Worm (Caenorhabditis elegans) whole organism, midembryonic: ENCODE data around the gene B0252.8.

ENCODE experiments used
- T22C8.4 ChIP-seq: fragments of 200-800 bp; sonication (Bioruptor generic); IDR thresholded peaks from 2 replicates; pipeline ENCODE4 v1.3.6; 2022; ENCODE audit warnings: missing genetic modification characterization, missing compliant biosample characterization
- cog-1 ChIP-seq: sonication (generic microtip); optimal IDR thresholded peaks from 2 replicates; lab custom pipeline; 2016; ENCODE audit warnings: missing genetic modification characterization, missing compliant biosample characterization
- flt-1 ChIP-seq: fragments of 200-800 bp; sonication (Bioruptor generic); IDR thresholded peaks from 2 replicates; pipeline ENCODE4 v1.3.6; 2022; ENCODE audit warnings: missing genetic modification characterization, missing compliant biosample characterization
- klf-2 ChIP-seq: fragments of 200-800 bp; sonication (Bioruptor generic); conservative IDR thresholded peaks from 2 replicates; pipeline ENCODE4 v1.3.6; 2022; ENCODE audit warnings: missing genetic modification reagents, missing genetic modification characterization, missing compliant biosample characterization
- med-1 ChIP-seq: sonication (generic microtip); optimal IDR thresholded peaks from 2 replicates; lab custom pipeline; 2017; ENCODE audit warnings: missing genetic modification characterization, mild to moderate bottlenecking, missing compliant biosample characterization, antibody characterized with exemption, missing genetic modification reagents; ENCODE audit not compliant: insufficient read depth
- ref-1 ChIP-seq: fragments of 200-800 bp; sonication (Bioruptor generic); conservative IDR thresholded peaks from 2 replicates; pipeline ENCODE4 v1.3.6; 2022; ENCODE audit warnings: missing genetic modification reagents, missing genetic modification characterization, missing compliant biosample characterization
- tab-1 ChIP-seq: fragments of 200-800 bp; sonication (Bioruptor generic); IDR thresholded peaks from 2 replicates; pipeline ENCODE4 v1.3.6; 2022; ENCODE audit warnings: missing genetic modification characterization, missing compliant biosample characterization
- ztf-23 ChIP-seq: fragments of 200-800 bp; sonication (Bioruptor generic); IDR thresholded peaks from 2 replicates; pipeline ENCODE4 v1.3.6; 2022; ENCODE audit warnings: missing genetic modification reagents, missing genetic modification characterization, missing compliant biosample characterization
- ztf-29 ChIP-seq: fragments of 200-800 bp; sonication (Bioruptor generic); IDR thresholded peaks from 2 replicates; pipeline ENCODE4 v1.3.6; 2022; ENCODE audit warnings: missing genetic modification reagents, missing genetic modification characterization, missing compliant biosample characterization

The B0252.8 gene

ce11 chrII:6887319-6888005 lies 28.5 kb upstream of the B0252.8 start, which contains the start of gene pmp-2:
TSS of gene pmp-2 (minus strand) at chrII:6887805.
- no peak for TF ChIP-seq T22C8.4
- TF ChIP-seq med-1 (GFP tag; lab: Kevin White, UChicago) = no peak
- TF ChIP-seq cog-1 (tag; lab: Kevin White, UChicago) = no peak
- TF ChIP-seq klf-2 (GFP tag; lab: Robert Waterston, UW) = no peak
- TF ChIP-seq ztf-29 (GFP tag; lab: Robert Waterston, UW) = no peak
- TF ChIP-seq tab-1 (GFP tag; lab: Robert Waterston, UW) = no peak
- no peak for TF ChIP-seq flt-1 (GFP tag; lab: Robert Waterston, UW)
- TF ChIP-seq ztf-23 = no peak
- TF ChIP-seq ref-1 (GFP tag; lab: Robert Waterston, UW) = no peak

DNA sequence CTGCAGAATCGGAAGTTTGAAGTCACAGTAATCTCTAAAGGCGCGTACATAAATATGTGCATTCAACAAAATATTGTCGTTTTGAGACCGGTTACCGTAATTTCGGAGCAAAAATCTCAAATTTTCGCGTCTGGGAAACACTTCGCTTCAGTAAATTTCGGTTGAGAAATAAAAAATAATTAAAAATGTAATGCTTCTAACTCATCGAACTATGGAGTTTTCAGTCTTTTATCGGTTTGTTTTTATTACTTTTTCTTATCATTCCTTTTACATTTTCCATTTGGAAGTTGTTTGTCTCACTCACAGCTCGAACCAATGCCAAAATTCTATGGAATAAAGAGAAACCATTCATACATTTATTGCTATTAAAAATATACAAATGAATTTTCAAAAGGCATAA lies 27.8 kb upstream of the B0252.8 start:
- TF ChIP-seq flt-1 (GFP tag; lab: Robert Waterston, UW) (no peak), med-1 (GFP tag; lab: Kevin White, UChicago) (no peak), klf-2 (GFP tag; lab: Robert Waterston, UW) (no peak), T22C8.4 (no peak), tab-1 (GFP tag; lab: Robert Waterston, UW) (no peak), cog-1 (tag; lab: Kevin White, UChicago) (no peak)

DNA sequence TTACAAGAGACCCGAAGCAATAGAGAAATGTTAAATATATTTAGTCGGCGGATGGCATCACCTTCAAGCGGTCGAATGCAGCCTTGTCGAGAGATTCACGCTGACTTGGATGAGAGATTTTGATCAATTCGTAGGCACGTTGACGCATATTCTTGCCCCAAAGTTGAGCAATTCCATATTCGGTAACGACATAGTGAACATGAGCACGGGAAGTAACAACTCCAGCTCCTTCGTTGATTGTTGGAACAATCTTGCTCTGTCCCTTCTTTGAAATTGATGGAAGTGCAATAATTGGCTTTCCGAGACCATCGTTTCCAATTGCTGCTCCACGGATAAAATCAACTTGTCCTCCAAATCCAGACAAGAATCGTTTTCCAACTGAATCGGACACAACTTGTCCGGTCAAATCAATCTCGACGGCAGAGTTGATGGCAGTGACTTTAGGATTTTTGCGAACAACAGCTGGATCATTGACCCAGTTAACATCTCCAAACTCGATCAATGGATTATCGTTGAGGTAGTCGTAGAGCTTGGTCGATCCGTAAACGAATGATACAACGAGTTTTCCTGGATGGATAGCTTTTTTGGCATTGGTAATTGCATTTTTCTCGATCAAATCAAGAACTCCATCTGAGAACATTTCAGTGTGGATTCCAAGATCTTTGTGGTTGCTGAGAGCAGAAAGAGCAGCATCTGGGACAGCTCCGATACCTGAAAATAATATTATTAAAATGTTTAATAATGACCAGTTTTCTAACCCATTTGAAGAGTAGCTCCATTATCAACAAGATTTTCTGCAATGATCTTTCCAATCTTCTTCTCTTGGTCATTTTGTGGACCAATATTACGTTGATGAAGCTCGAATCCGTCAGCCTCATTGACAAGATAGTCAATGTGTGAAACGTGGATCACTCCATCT lies 27.0 kb upstream of the B0252.8 start:
- TF ChIP-seq tab-1 (GFP tag; lab: Robert Waterston, UW) = no peak
- no peak for TF ChIP-seq med-1 (GFP tag; lab: Kevin White, UChicago)

DNA sequence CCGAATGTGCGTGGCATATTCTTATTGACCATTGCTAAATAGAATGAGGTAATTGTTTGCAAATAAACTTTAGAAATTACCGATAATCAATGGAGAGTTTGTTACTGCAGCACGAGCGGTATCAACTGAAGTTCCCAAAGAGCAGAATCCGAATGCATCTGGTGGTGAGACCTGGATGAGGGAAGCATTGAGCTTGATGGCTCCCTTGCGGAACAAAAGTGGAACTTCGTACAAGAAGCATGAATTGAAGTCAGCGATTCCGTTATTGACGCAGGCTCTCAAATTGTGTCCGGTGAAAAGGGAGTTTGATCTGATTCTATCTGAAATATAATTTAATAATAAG lies 26.4 kb upstream of the B0252.8 start:
- TF ChIP-seq tab-1 (GFP tag; lab: Robert Waterston, UW) = no peak
- no peak for TF ChIP-seq ztf-29 (GFP tag; lab: Robert Waterston, UW)
- TF ChIP-seq klf-2 (GFP tag; lab: Robert Waterston, UW) = no peak
- no peak for TF ChIP-seq cog-1 (tag; lab: Kevin White, UChicago)
- no peak for TF ChIP-seq med-1 (GFP tag; lab: Kevin White, UChicago)
- no peak for TF ChIP-seq flt-1 (GFP tag; lab: Robert Waterston, UW)
- no peak for TF ChIP-seq ztf-23
- TF ChIP-seq T22C8.4 = no peak
- TF ChIP-seq ref-1 (GFP tag; lab: Robert Waterston, UW) = no peak

DNA sequence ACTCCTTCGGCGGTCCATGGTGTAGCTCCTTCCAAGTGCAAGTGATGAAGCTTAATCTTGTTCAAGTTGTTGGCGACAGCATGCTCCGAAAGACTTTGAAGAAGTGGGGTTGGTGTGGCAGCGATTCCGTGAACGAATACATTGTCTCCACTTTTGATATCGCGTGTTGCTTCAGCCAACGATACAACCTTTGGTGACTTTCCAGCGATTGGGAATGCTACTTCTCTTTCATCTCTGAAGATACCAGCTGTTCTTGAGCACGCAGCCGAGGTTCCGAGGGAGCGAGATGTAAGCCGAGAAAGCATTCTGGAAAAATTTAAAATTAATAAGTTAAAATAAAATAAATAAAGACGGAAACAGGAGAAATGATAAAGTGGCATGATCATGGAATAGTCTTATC lies 25.9 kb upstream of the B0252.8 start, which contains the start of gene acer-1:
acer-1 (minus strand) TSS at position 306 of the 400 bp plus-strand sequence.
- TF ChIP-seq flt-1 (GFP tag; lab: Robert Waterston, UW) = no peak
- TF ChIP-seq med-1 (GFP tag; lab: Kevin White, UChicago) = no peak
- TF ChIP-seq cog-1 (tag; lab: Kevin White, UChicago) = no peak
- TF ChIP-seq ztf-29 (GFP tag; lab: Robert Waterston, UW) = no peak
- TF ChIP-seq ref-1 (GFP tag; lab: Robert Waterston, UW) = no peak

ce11 chrII:6891176-6891575 lies 24.8 kb upstream of the B0252.8 start:
- TF ChIP-seq tab-1 (GFP tag; lab: Robert Waterston, UW) (no peak), med-1 (GFP tag; lab: Kevin White, UChicago) (no peak), ztf-29 (GFP tag; lab: Robert Waterston, UW) (no peak), T22C8.4 (no peak), cog-1 (tag; lab: Kevin White, UChicago) (no peak), ztf-23 (no peak), flt-1 (GFP tag; lab: Robert Waterston, UW) (no peak), klf-2 (GFP tag; lab: Robert Waterston, UW) (no peak), ref-1 (GFP tag; lab: Robert Waterston, UW) (no peak)

ce11 chrII:6891838-6892237 lies 24.1 kb upstream of the B0252.8 start:
- TF ChIP-seq T22C8.4 = no peak
- TF ChIP-seq med-1 (GFP tag; lab: Kevin White, UChicago) = no peak
- no peak for TF ChIP-seq klf-2 (GFP tag; lab: Robert Waterston, UW)
- TF ChIP-seq ztf-29 (GFP tag; lab: Robert Waterston, UW) = no peak
- TF ChIP-seq cog-1 (tag; lab: Kevin White, UChicago) = no peak
- TF ChIP-seq tab-1 (GFP tag; lab: Robert Waterston, UW) = no peak
- TF ChIP-seq flt-1 (GFP tag; lab: Robert Waterston, UW) = no peak
- TF ChIP-seq ref-1 (GFP tag; lab: Robert Waterston, UW) = no peak
- TF ChIP-seq ztf-23 = no peak

ce11 chrII:6893589-6894245 lies 22.2 kb upstream of the B0252.8 start, which contains the start of gene adal-1:
TSS of gene adal-1 (minus strand) at chrII:6893639.
- TF ChIP-seq tab-1 (GFP tag; lab: Robert Waterston, UW) (no peak), med-1 (GFP tag; lab: Kevin White, UChicago) (no peak), ztf-23 (no peak), T22C8.4 (no peak), flt-1 (GFP tag; lab: Robert Waterston, UW) (no peak), cog-1 (tag; lab: Kevin White, UChicago) (no peak)

DNA sequence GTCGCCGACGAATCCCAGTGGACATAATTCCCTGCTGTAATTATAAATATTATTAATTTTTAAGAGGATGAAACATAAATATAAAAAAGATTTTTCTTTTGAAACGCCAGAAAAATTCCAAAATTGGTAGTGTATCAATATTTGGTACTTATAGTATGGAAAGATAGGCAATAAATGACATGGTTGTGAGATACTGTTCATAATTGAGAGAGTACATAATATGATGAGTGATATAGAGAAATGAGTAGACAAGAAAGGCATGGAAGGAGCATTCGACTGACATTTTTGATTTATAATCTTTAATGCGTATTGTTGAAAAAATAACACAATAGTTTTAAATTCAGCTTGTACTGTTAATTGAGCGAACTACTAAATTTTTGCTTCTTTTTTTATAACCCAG lies 18.5 kb upstream of the B0252.8 start, which contains the start of gene C44B7.11:
C44B7.11 (minus strand) TSS at position 34 of the 400 bp plus-strand sequence.
- TF ChIP-seq tab-1 (GFP tag; lab: Robert Waterston, UW) = no peak
- no peak for TF ChIP-seq T22C8.4
- no peak for TF ChIP-seq klf-2 (GFP tag; lab: Robert Waterston, UW)
- no peak for TF ChIP-seq ztf-29 (GFP tag; lab: Robert Waterston, UW)
- no peak for TF ChIP-seq med-1 (GFP tag; lab: Kevin White, UChicago)
- TF ChIP-seq ztf-23 = no peak
- no peak for TF ChIP-seq ref-1 (GFP tag; lab: Robert Waterston, UW)
- TF ChIP-seq cog-1 (tag; lab: Kevin White, UChicago) = no peak
- no peak for TF ChIP-seq flt-1 (GFP tag; lab: Robert Waterston, UW)
